Worm (Caenorhabditis elegans): ENCODE data around the gene str-144.

Gene str-144

ce11 chrV:8024752-8025151 lies 47.2 kb downstream of the str-144 start, which contains the start of gene F43H9.3:
Gene F43H9.3, minus strand, starts transcription at chrV:8024940.
- TF ChIP-seq fkh-6 (tag; optimal IDR thresholded peaks at IDR 0.05) (no peak), tbx-2 (tag; optimal IDR thresholded peaks at IDR 0.05) (no peak), sox-4 (tag; optimal IDR thresholded peaks at IDR 0.05) (no peak), ceh-30 (tag; optimal IDR thresholded peaks at IDR 0.05) (no peak), mec-3 (tag; optimal IDR thresholded peaks at IDR 0.05; ENCODE audit: borderline replicate concordance) (no peak), ceh-24 (tag; optimal IDR thresholded peaks at IDR 0.05) (no peak), unc-86 (tag; optimal IDR thresholded peaks at IDR 0.05) (no peak), ceh-18 (tag; optimal IDR thresholded peaks at IDR 0.05) (no peak), zip-5 (tag; optimal IDR thresholded peaks at IDR 0.05) (no peak), unc-55 (GFP tag; optimal IDR thresholded peaks at IDR 0.05) (no peak), unc-42 (tag; optimal IDR thresholded peaks at IDR 0.05) (no peak), fax-1 (tag; optimal IDR thresholded peaks at IDR 0.05) (no peak), pax-1 (tag; optimal IDR thresholded peaks at IDR 0.05) (no peak), gmeb-2 (tag; optimal IDR thresholded peaks at IDR 0.05) (no peak)

ce11 chrV:8022040-8022439 lies 49.9 kb downstream of the str-144 start, which contains the start of gene ech-3:
Gene ech-3, plus strand, starts transcription at chrV:8022217.
- no peak for TF ChIP-seq C08G9.2 (tag; optimal IDR thresholded peaks at IDR 0.05)
- no peak for TF ChIP-seq fkh-10 (GFP tag; optimal IDR thresholded peaks at IDR 0.05)
- TF ChIP-seq tbx-2 (tag; optimal IDR thresholded peaks at IDR 0.05) = no peak
- no peak for TF ChIP-seq ref-2 (tag; optimal IDR thresholded peaks at IDR 0.05)
- TF ChIP-seq pat-9 (tag; optimal IDR thresholded peaks at IDR 0.05) = no peak

All from whole organism, late embryonic.